Fruit fly (Drosophila melanogaster) whole organism, wandering third instar larva: ENCODE measurements around the gene RpL23A.

Source experiments
- Abd-B ChIP-seq: fragments of >200 bp; optimal IDR thresholded peaks from 2 replicates; lab custom pipeline; 2017; ENCODE audit warnings: missing biosample characterization, missing genetic modification characterization
- CG32264 ChIP-seq: fragments of 200-800 bp; sonication (Bioruptor generic); optimal IDR thresholded peaks from 2 replicates; lab custom pipeline; 2016; ENCODE audit warnings: missing biosample characterization, missing genetic modification characterization
- Mio ChIP-seq: sonication (Bioruptor generic); optimal IDR thresholded peaks from 2 replicates; lab custom pipeline; 2016; ENCODE audit warnings: missing biosample characterization, missing genetic modification characterization
- Myc ChIP-seq: fragments of >200 bp; optimal IDR thresholded peaks from 2 replicates; lab custom pipeline; 2017
- OdsH ChIP-seq: fragments of 200-800 bp; sonication (Bioruptor generic); optimal IDR thresholded peaks from 2 replicates; lab custom pipeline; 2016; ENCODE audit warnings: missing biosample characterization, mild to moderate bottlenecking, missing genetic modification characterization
- Vsx2 ChIP-seq: fragments of 200-300, 225-300 bp; sonication (Bioruptor generic); optimal IDR thresholded peaks from 2 replicates; lab custom pipeline; 2018; ENCODE audit warnings: missing biosample characterization, missing genetic modification characterization; ENCODE audit not compliant: partially characterized antibody
- dl ChIP-seq, 2 experiments: fragments of 175-275, 200-275 bp in 1 of 2; fragments of 200-275 bp in 1 of 2; sonication (Bioruptor generic); optimal IDR thresholded peaks; lab custom pipeline; 2018; ENCODE audit warnings: mild to moderate bottlenecking in 2 of 2, missing biosample characterization in 2 of 2, missing genetic modification characterization in 2 of 2, moderate library complexity in 2 of 2; ENCODE audit not compliant: partially characterized antibody in 2 of 2, insufficient read depth in 1 of 2
- dmrt93B ChIP-seq: fragments of 200-800 bp; sonication (Bioruptor generic); optimal IDR thresholded peaks from 2 replicates; lab custom pipeline; 2018; ENCODE audit warnings: missing biosample characterization, mild to moderate bottlenecking, missing genetic modification characterization
- ey ChIP-seq: fragments of 200-800 bp; sonication (Bioruptor generic); optimal IDR thresholded peaks from 2 replicates; lab custom pipeline; 2016; ENCODE audit warnings: missing biosample characterization, missing genetic modification characterization
- fru ChIP-seq: fragments of 200-800 bp; sonication (Bioruptor generic); optimal IDR thresholded peaks from 3 replicates; lab custom pipeline; 2016; ENCODE audit warnings: missing biosample characterization, mild to moderate bottlenecking, missing genetic modification characterization
- jim ChIP-seq: fragments of 175-275, 200-325 bp; sonication (Bioruptor generic); optimal IDR thresholded peaks from 2 replicates; lab custom pipeline; 2016; ENCODE audit warnings: missing biosample characterization, mild to moderate bottlenecking, missing genetic modification characterization
- lola ChIP-seq: fragments of >200 bp; optimal IDR thresholded peaks from 2 replicates; lab custom pipeline; 2017; ENCODE audit warnings: missing biosample characterization, missing genetic modification characterization
- pan ChIP-seq: fragments of >200 bp; optimal IDR thresholded peaks from 2 replicates; lab custom pipeline; 2017

DNA sequence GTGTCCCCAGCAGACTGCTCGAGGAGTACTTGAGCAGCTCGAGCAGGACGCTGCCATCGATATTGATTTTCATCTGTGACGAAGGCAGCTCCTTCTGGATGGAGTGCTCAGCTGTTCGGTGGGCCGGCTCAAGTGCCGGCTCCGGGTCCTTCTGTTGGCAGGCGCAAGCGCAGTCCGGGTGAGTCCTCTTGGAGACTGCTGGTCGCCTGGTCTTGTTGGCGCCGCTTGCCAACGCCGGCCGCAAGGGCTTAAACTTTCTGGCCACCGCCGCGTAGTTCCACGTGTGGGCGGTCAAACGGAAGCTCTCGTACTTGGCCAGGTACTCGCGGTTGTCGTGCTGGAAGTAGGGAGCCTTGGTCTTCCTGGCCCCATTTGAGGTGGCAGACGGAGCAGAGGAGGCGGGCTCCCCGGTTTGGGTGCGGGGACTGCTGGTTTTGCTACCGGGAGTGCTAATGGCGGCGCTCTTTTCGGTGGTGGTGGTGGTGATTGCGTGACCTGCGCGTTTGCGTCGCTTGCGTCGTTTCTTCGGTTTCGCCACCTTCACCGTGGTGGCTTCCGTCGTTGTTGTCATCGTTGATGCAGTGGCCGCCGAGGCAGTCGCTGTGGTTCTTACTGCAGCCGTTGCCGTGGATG, 6.6 kb downstream of the RpL23A start:
- TF ChIP-seq Mio, result no peak
- TF ChIP-seq dmrt93B, result no peak
- no peak for TF ChIP-seq Abd-B (GFP tag; lab: Kevin White, UChicago)
- no peak for TF ChIP-seq pan (lab: Kevin White, UChicago)
- no peak for TF ChIP-seq jim (GFP tag; lab: Kevin White, UChicago)
- TF ChIP-seq Vsx2 (GFP tag; lab: Kevin White, UChicago), result no peak
- no peak for TF ChIP-seq CG32264 (GFP tag; lab: Kevin White, UChicago)
- TF ChIP-seq lola, result no peak
- TF ChIP-seq dl (GFP tag; optimal IDR thresholded peaks at IDR 0.05; lab: Kevin White, UChicago; ENCODE audit: insufficient read depth in 1 of 2, partially characterized antibody in 2 of 2), result no peak
- TF ChIP-seq fru (GFP tag; lab: Kevin White, UChicago), result no peak
- no peak for TF ChIP-seq OdsH (GFP tag; lab: Kevin White, UChicago)
- TF ChIP-seq ey (GFP tag; lab: Kevin White, UChicago), result no peak
- TF ChIP-seq Myc (lab: Kevin White, UChicago), result no peak
